Worm (Caenorhabditis elegans): Measurements from ENCODE around the gene ttr-39.
A peak's percentile ranks its signal among the peaks of the same experiment; 100 is the strongest.

ttr-39 gene

DNA sequence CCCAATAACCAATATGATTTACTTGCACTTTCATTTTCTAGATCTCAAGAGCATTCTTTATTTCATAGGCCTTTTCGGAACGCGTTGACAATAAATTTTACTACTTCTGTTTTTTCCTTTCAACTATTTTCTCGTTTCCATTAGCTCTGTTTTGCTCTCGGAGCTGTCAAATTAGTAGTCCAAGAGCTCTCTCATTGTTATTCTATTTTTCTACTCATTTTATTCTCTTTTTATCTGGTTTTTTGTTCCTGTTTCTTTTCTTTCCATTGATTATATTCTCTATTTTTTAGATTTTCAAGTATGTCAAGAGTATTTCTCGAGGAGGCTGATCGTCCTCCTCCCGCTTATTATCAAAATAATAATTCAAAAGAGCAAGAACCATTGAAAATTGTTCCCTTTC is 42.6 kb downstream of the ttr-39 start, which contains the start of gene T04B2.3:
Gene T04B2.3, plus strand, starts transcription at position 301 of the 400 bp plus-strand sequence.
- no peak for TF ChIP-seq nhr-11 (tag; optimal IDR thresholded peaks at IDR 0.05)
- no peak for TF ChIP-seq lin-39 (tag; optimal IDR thresholded peaks at IDR 0.05)
- no peak for TF ChIP-seq hpl-2 (GFP tag; optimal IDR thresholded peaks at IDR 0.05)
- TF ChIP-seq pqm-1 (tag; optimal IDR thresholded peaks at IDR 0.05), result no peak
- TF ChIP-seq zag-1 (tag; optimal IDR thresholded peaks at IDR 0.05), result no peak
- no peak for TF ChIP-seq sup-37 (GFP tag; optimal IDR thresholded peaks at IDR 0.05)
- no peak for TF ChIP-seq ces-1 (GFP tag; optimal IDR thresholded peaks at IDR 0.05)
- no peak for TF ChIP-seq C16A3.4 (tag; optimal IDR thresholded peaks at IDR 0.05)
- TF ChIP-seq ceh-63 (GFP tag; optimal IDR thresholded peaks at IDR 0.05), result no peak
- no peak for TF ChIP-seq jun-1 (tag; optimal IDR thresholded peaks at IDR 0.05)
- TF ChIP-seq nhr-12 (tag; optimal IDR thresholded peaks at IDR 0.05), result no peak
- TF ChIP-seq irx-1 (tag; optimal IDR thresholded peaks at IDR 0.05), result no peak
- no peak for TF ChIP-seq tbx-2 (tag; optimal IDR thresholded peaks at IDR 0.05)
- no peak for TF ChIP-seq F16B12.6 (tag; optimal IDR thresholded peaks at IDR 0.05)

DNA sequence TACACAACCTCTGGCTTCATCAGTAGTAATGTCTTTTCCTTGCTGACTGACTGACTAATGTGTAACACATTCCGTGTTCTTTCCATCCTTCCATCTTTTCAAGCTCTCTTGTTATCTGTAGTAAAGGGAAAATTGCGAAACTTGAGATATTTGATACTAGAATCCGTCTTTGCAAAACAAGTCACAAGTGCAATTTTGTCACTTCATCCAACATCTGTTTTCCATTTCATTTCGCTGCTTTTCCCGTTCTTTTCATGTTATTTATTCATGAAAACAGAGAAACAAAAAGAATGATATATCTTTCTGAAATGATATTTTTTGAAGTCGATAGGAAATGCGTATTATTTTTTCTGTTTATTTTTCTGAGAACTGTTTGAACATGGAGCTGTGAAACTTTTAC is 43.7 kb downstream of the ttr-39 start:
- no peak for TF ChIP-seq efl-1 (optimal IDR thresholded peaks at IDR 0.05)
- TF ChIP-seq efl-1 (GFP tag; optimal IDR thresholded peaks at IDR 0.05 in 1 of 2), result no peak
- no peak for TF ChIP-seq ceh-8 (GFP tag; optimal IDR thresholded peaks at IDR 0.05)
- TF ChIP-seq jun-1 (tag; optimal IDR thresholded peaks at IDR 0.05), result no peak
- no peak for TF ChIP-seq F16B12.6 (tag; optimal IDR thresholded peaks at IDR 0.05)
- TF ChIP-seq ama-1 (optimal IDR thresholded peaks at IDR 0.05), result no peak
- no peak for TF ChIP-seq snpc-4 (tag; optimal IDR thresholded peaks at IDR 0.05)
- no peak for TF ChIP-seq grh-1 (GFP tag; IDR thresholded peaks at IDR 0.05)
- peak; percentile 83 for TF ChIP-seq dsc-1 (tag; optimal IDR thresholded peaks at IDR 0.05)
- TF ChIP-seq lin-13 (GFP tag; optimal IDR thresholded peaks at IDR 0.05), result no peak
- peak; percentile 58 for TF ChIP-seq fkh-4 (tag; optimal IDR thresholded peaks at IDR 0.05; ENCODE audit: borderline replicate concordance)
- TF ChIP-seq C04F5.9 (tag; optimal IDR thresholded peaks at IDR 0.05), result no peak
- TF ChIP-seq lin-14 (GFP tag; optimal IDR thresholded peaks at IDR 0.05), result peak; percentile 14
- TF ChIP-seq vab-15 (tag; optimal IDR thresholded peaks at IDR 0.05), result no peak
- no peak for TF ChIP-seq mdl-1 (tag; optimal IDR thresholded peaks at IDR 0.05)

DNA sequence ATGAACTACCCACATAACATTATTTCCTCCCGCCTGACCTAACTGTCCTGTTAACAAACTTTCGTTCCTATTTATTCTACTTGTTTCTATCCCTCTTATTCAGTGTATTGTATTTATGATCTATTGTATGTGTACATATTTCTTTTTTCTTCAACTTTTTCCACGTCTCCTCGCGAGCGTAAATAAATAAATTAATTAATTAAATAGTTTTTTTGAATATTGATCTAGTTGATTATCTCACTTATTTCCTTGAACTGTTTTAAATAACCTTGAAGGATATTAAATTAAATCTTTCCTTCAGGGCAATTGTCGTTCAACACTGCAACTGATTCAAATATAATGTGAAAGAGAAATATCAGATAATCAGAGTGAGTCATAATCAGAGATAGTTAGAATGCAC is 46.8 kb downstream of the ttr-39 start, which contains the start of gene frk-1:
Gene frk-1, plus strand, starts transcription at position 301 of the 400 bp plus-strand sequence.
- no peak for TF ChIP-seq sptf-1 (tag; optimal IDR thresholded peaks at IDR 0.05)
- no peak for TF ChIP-seq elt-3 (tag; optimal IDR thresholded peaks at IDR 0.05)
- no peak for TF ChIP-seq nhr-20 (tag; optimal IDR thresholded peaks at IDR 0.05)
- TF ChIP-seq grh-1 (GFP tag; IDR thresholded peaks at IDR 0.05), result no peak
- no peak for TF ChIP-seq vab-15 (tag; optimal IDR thresholded peaks at IDR 0.05)
- TF ChIP-seq zag-1 (tag; optimal IDR thresholded peaks at IDR 0.05), result no peak
- TF ChIP-seq snpc-4 (tag; optimal IDR thresholded peaks at IDR 0.05), result no peak
- TF ChIP-seq nhr-12 (tag; optimal IDR thresholded peaks at IDR 0.05), result no peak
- TF ChIP-seq C34B4.2 (tag; optimal IDR thresholded peaks at IDR 0.05), result no peak

DNA sequence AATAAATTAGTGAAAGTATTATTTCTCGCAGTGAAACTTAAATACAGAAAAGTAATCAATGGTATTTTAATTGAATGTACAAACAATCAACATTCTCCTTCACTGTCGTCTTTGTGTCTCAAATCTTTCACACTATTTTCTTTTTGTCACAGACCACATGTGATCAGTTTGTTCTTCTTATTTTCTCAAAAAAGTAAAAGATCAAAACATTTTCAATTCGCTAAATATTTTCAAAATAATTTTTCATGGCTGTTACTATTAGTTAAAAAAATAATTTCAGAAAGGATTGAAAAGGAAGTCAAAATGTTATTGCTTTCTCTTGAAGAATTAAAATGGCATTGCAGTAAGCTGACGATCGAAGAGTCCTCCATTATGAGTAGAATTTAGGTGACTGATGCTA is 48.9 kb downstream of the ttr-39 start, which contains the start of gene dhs-31:
Gene dhs-31, minus strand, starts transcription at position 101 of the 400 bp plus-strand sequence.
- TF ChIP-seq mab-9 (GFP tag; IDR thresholded peaks at IDR 0.05) (no peak), blmp-1 (tag; optimal IDR thresholded peaks at IDR 0.05) (peak; percentile 42), zag-1 (tag; optimal IDR thresholded peaks at IDR 0.05) (no peak), ces-1 (GFP tag; optimal IDR thresholded peaks at IDR 0.05) (no peak), ets-5 (GFP tag; IDR thresholded peaks at IDR 0.05) (no peak), nhr-85 (tag) (peak; percentile 22), aha-1 (tag; optimal IDR thresholded peaks at IDR 0.05) (no peak), tlp-1 (tag; optimal IDR thresholded peaks at IDR 0.05) (no peak), efl-3 (GFP tag; optimal IDR thresholded peaks at IDR 0.05) (no peak), nhr-237 (tag; optimal IDR thresholded peaks at IDR 0.05) (no peak), unc-98 (GFP tag; IDR thresholded peaks at IDR 0.05) (no peak), isw-1 (GFP tag; IDR thresholded peaks at IDR 0.05) (no peak), elt-3 (tag; optimal IDR thresholded peaks at IDR 0.05) (peak in 1 of 6 experiments; percentile 11), irx-1 (tag; optimal IDR thresholded peaks at IDR 0.05) (no peak), nhr-28 (tag; optimal IDR thresholded peaks at IDR 0.05) (no peak), ceh-8 (GFP tag; optimal IDR thresholded peaks at IDR 0.05) (no peak)
